Worm (Caenorhabditis elegans) whole organism, L4 larva: Measurements from ENCODE around the gene rpac-40.

Experiments used
- ama-1 ChIP-seq: fragments of 150-350 bp; optimal IDR thresholded peaks from 2 replicates; lab custom pipeline; 2014; ENCODE audit warnings: inconsistent platforms, mixed read lengths
- jun-1 ChIP-seq: fragments of 150-350 bp; optimal IDR thresholded peaks from 2 replicates; lab custom pipeline; 2014; ENCODE audit warnings: missing biosample characterization, missing genetic modification reagents, missing genetic modification characterization
- lir-3 ChIP-seq: sonication (generic microtip); optimal IDR thresholded peaks from 2 replicates; lab custom pipeline; 2016; ENCODE audit warnings: mild to moderate bottlenecking, missing genetic modification characterization, missing compliant biosample characterization
- nhr-102 ChIP-seq: sonication (generic microtip); optimal IDR thresholded peaks from 2 replicates; lab custom pipeline; 2016; ENCODE audit warnings: mild to moderate bottlenecking, missing genetic modification characterization, moderate library complexity, missing compliant biosample characterization
- nhr-237 ChIP-seq: sonication (generic microtip); optimal IDR thresholded peaks from 2 replicates; lab custom pipeline; 2017; ENCODE audit warnings: missing biosample characterization, missing genetic modification characterization
- nhr-28 ChIP-seq: fragments of 150-350 bp; optimal IDR thresholded peaks from 2 replicates; lab custom pipeline; 2014; ENCODE audit warnings: missing biosample characterization, missing genetic modification characterization
- nhr-6 ChIP-seq: fragments of 150-350 bp; optimal IDR thresholded peaks from 2 replicates; lab custom pipeline; 2014; ENCODE audit warnings: missing biosample characterization, missing genetic modification characterization
- sdz-12 ChIP-seq: fragments of 200-800 bp; sonication (Bioruptor generic); optimal IDR thresholded peaks from 2 replicates; lab custom pipeline; 2018; ENCODE audit warnings: mild to moderate bottlenecking, missing genetic modification characterization, missing compliant biosample characterization
- unc-62 ChIP-seq, 3 experiments: fragments of 150-350 bp in 1 of 3; sonication (generic microtip); optimal IDR thresholded peaks in 2 of 3; peaks in 1 of 3; 1 replicate in 1 of 3; 2 replicates in 2 of 3; lab custom pipeline; 2014 to 2017; ENCODE audit warnings: missing biosample characterization in 3 of 3, missing genetic modification characterization in 3 of 3, missing genetic modification reagents in 3 of 3, missing genotype in 1 of 3
- zip-11 ChIP-seq: fragments of 200-800 bp; sonication (Bioruptor generic); IDR thresholded peaks from 2 replicates; pipeline ENCODE4 v1.3.6; 2022; ENCODE audit warnings: missing genetic modification characterization, missing compliant biosample characterization

- TF ChIP-seq unc-62 (GFP tag; optimal IDR thresholded peaks at IDR 0.05 in 1 of 2; lab: Kevin White, UChicago): no peak
- no peak for TF ChIP-seq unc-62 (tag; optimal IDR thresholded peaks at IDR 0.05; lab: Kevin White, UChicago)
- peak; percentile 20 for TF ChIP-seq nhr-28
- no peak for TF ChIP-seq ama-1 (lab: Kevin White, UChicago)
- TF ChIP-seq nhr-102 (tag; lab: Kevin White, UChicago): peak; percentile 35
- no peak for TF ChIP-seq nhr-6 (tag; lab: Kevin White, UChicago)
- TF ChIP-seq zip-11: no peak
- no peak for TF ChIP-seq lir-3
- no peak for TF ChIP-seq nhr-237
- no peak for TF ChIP-seq sdz-12 (GFP tag; lab: Kevin White, UChicago)
- TF ChIP-seq jun-1: no peak
These were observed 12.7 kb upstream of the rpac-40 start for ce11 chrV:4186453-4187143.
